Worm (Caenorhabditis elegans) whole organism, L2 larva: Measurements from ENCODE around the gene cho-1.

ENCODE experiments used
- R02D3.7 ChIP-seq: fragments of 150-350 bp; optimal IDR thresholded peaks from 2 replicates; lab custom pipeline; 2014; ENCODE audit warnings: missing biosample characterization, missing genetic modification characterization
- aly-2 ChIP-seq: fragments of 150-350 bp; optimal IDR thresholded peaks from 2 replicates; lab custom pipeline; 2014; ENCODE audit warnings: missing biosample characterization, missing genetic modification characterization
- ama-1 ChIP-seq: fragments of 150-350 bp; optimal IDR thresholded peaks from 2 replicates; lab custom pipeline; 2018; ENCODE audit warnings: inconsistent platforms
- elt-1 ChIP-seq: fragments of 150-350 bp; optimal IDR thresholded peaks from 2 replicates; lab custom pipeline; 2014; ENCODE audit warnings: missing biosample characterization, missing genetic modification characterization
- elt-3 ChIP-seq: sonication (generic microtip); optimal IDR thresholded peaks from 2 replicates; lab custom pipeline; 2017; ENCODE audit warnings: missing biosample characterization, missing genetic modification characterization
- lin-13 ChIP-seq: fragments of 150-350 bp; optimal IDR thresholded peaks from 2 replicates; lab custom pipeline; 2014; ENCODE audit warnings: missing biosample characterization, missing genetic modification reagents, missing genetic modification characterization
- mdl-1 ChIP-seq, 2 experiments: fragments of 150-350 bp in 1 of 2; sonication (generic microtip) in 1 of 2; optimal IDR thresholded peaks; 2 replicates each; lab custom pipeline; 2017; ENCODE audit warnings: missing biosample characterization in 2 of 2, missing genetic modification characterization in 2 of 2
- nhr-25 ChIP-seq: fragments of 150-350 bp; sonication (generic microtip); optimal IDR thresholded peaks from 3 replicates; lab custom pipeline; 2014; ENCODE audit warnings: missing biosample characterization, missing genetic modification characterization
- nhr-77 ChIP-seq: fragments of 150-350 bp; optimal IDR thresholded peaks from 2 replicates; lab custom pipeline; 2014; ENCODE audit warnings: missing biosample characterization, missing genetic modification characterization
- sma-3 ChIP-seq: sonication (generic microtip); optimal IDR thresholded peaks from 2 replicates; lab custom pipeline; 2016; ENCODE audit warnings: missing genetic modification reagents, missing genetic modification characterization, missing compliant biosample characterization
- snpc-4 ChIP-seq: fragments of 150-350 bp; optimal IDR thresholded peaks from 2 replicates; lab custom pipeline; 2014; ENCODE audit warnings: missing biosample characterization, missing genetic modification characterization
- unc-55 ChIP-seq: fragments of 150-350 bp; sonication (generic microtip); optimal IDR thresholded peaks from 3 replicates; lab custom pipeline; 2014; ENCODE audit warnings: missing biosample characterization, missing genetic modification reagents, missing genetic modification characterization
- ztf-1 ChIP-seq: fragments of 200-800 bp; sonication (Bioruptor generic); conservative IDR thresholded peaks from 2 replicates; pipeline ENCODE4 v1.3.6; 2022; ENCODE audit warnings: missing genetic modification characterization, missing compliant biosample characterization

DNA sequence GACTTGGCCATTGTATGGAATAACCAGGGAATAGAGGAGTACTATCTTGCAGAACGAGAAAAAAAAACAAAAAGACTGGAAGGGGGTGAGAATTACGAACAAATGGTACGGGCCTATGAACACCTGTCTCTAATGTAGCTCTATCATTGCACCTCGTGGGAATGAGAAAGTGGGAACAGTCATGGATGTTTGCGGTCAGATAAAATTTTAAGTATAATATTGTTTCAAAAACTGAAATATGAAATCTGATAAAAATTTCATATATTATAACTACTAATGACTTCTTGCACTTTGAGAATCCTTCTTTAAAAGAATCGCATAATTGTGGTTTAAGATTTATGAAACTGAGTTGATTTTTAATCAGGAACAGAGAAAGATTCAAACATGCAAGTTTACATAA, 21.1 kb downstream of the cho-1 start, which contains the start of gene F58D2.5:
- TF ChIP-seq snpc-4 (tag; lab: Kevin White, UChicago) (no peak), elt-1 (tag; lab: Kevin White, UChicago) (no peak), elt-3 (tag; lab: Kevin White, UChicago) (no peak), lin-13 (no peak), nhr-77 (tag; lab: Kevin White, UChicago) (no peak), ama-1 (lab: Kevin White, UChicago) (no peak), nhr-25 (no peak), R02D3.7 (tag; lab: Kevin White, UChicago) (no peak), ztf-1 (no peak), mdl-1 (tag; optimal IDR thresholded peaks at IDR 0.05; lab: Kevin White, UChicago) (no peak), aly-2 (no peak), unc-55 (GFP tag; lab: Kevin White, UChicago) (no peak), sma-3 (GFP tag; lab: Kevin White, UChicago) (no peak)
